Worm (Caenorhabditis elegans) whole organism, young adult: ENCODE data around the gene F44E5.2.

ENCODE experiments used
- B0261.1 ChIP-seq: sonication (generic microtip); optimal IDR thresholded peaks from 2 replicates; lab custom pipeline; 2016; ENCODE audit warnings: mild to moderate bottlenecking, missing genetic modification characterization, moderate library complexity, missing compliant biosample characterization
- B0336.3 ChIP-seq: fragments of 200-800 bp; sonication (Bioruptor generic); IDR thresholded peaks from 2 replicates; pipeline ENCODE4 v1.3.6; 2022; ENCODE audit warnings: missing genetic modification characterization, missing compliant biosample characterization
- C06A6.2 ChIP-seq: fragments of 200-800 bp; sonication (Bioruptor generic); conservative IDR thresholded peaks from 2 replicates; pipeline ENCODE4 v1.3.6; 2022; ENCODE audit warnings: missing genetic modification characterization, missing compliant biosample characterization
- D2030.7 ChIP-seq: fragments of 200-800 bp; sonication (Bioruptor generic); IDR thresholded peaks from 2 replicates; pipeline ENCODE4 v1.3.6; 2022; ENCODE audit warnings: missing genetic modification reagents, missing genetic modification characterization, missing compliant biosample characterization
- F22D6.2 ChIP-seq: sonication (generic microtip); optimal IDR thresholded peaks from 2 replicates; lab custom pipeline; 2016; ENCODE audit warnings: mild to moderate bottlenecking, missing genetic modification characterization, missing compliant biosample characterization
- F49E8.2 ChIP-seq: sonication (generic microtip); optimal IDR thresholded peaks from 3 replicates; lab custom pipeline; 2017; ENCODE audit warnings: missing genetic modification characterization, mild to moderate bottlenecking, missing compliant biosample characterization, antibody characterized with exemption, moderate library complexity; ENCODE audit not compliant: insufficient read depth
- F57C9.4 ChIP-seq: sonication (generic microtip); optimal IDR thresholded peaks from 2 replicates; lab custom pipeline; 2017; ENCODE audit warnings: mild to moderate bottlenecking, missing genetic modification characterization, missing compliant biosample characterization
- K11D2.4 ChIP-seq: fragments of 200-800 bp; sonication (Bioruptor generic); IDR thresholded peaks from 2 replicates; pipeline ENCODE4 v1.3.6; 2022; ENCODE audit warnings: missing genetic modification reagents, missing genetic modification characterization, missing compliant biosample characterization
- Y53F4B.3 ChIP-seq: fragments of 200-800 bp; sonication (Bioruptor generic); IDR thresholded peaks from 2 replicates; pipeline ENCODE4 v1.3.6; 2022; ENCODE audit warnings: missing genetic modification reagents, missing genetic modification characterization, missing compliant biosample characterization
- Y53G8AR.9 ChIP-seq: fragments of 200-800 bp; sonication (Bioruptor generic); conservative IDR thresholded peaks from 2 replicates; pipeline ENCODE4 v1.3.6; 2022; ENCODE audit warnings: missing genetic modification reagents, missing genetic modification characterization, missing compliant biosample characterization
- Y56A3A.18 ChIP-seq: fragments of 200-800 bp; sonication (Bioruptor generic); IDR thresholded peaks from 2 replicates; pipeline ENCODE4 v1.3.6; 2022; ENCODE audit warnings: missing genetic modification reagents, missing genetic modification characterization, missing compliant biosample characterization
- Y67H2A.10 ChIP-seq: fragments of 200-800 bp; sonication (Bioruptor generic); conservative IDR thresholded peaks from 2 replicates; pipeline ENCODE4 v1.3.6; 2022; ENCODE audit warnings: missing genetic modification reagents, missing genetic modification characterization, missing compliant biosample characterization
- Y79H2A.3 ChIP-seq: fragments of 200-800 bp; sonication (Bioruptor generic); conservative IDR thresholded peaks from 2 replicates; pipeline ENCODE4 v1.3.6; 2022; ENCODE audit warnings: missing genetic modification reagents, missing genetic modification characterization, missing compliant biosample characterization
- ZK185.1 ChIP-seq: sonication (generic microtip); optimal IDR thresholded peaks from 2 replicates; lab custom pipeline; 2016; ENCODE audit warnings: mild to moderate bottlenecking, missing genetic modification characterization, missing compliant biosample characterization; ENCODE audit not compliant: poor library complexity, severe bottlenecking
- akir-1 ChIP-seq: fragments of 200-800 bp; sonication (Bioruptor generic); optimal IDR thresholded peaks from 2 replicates; lab custom pipeline; 2018; ENCODE audit warnings: mild to moderate bottlenecking, missing genetic modification characterization, moderate library complexity, missing compliant biosample characterization
- ama-1 ChIP-seq, 3 experiments: fragments of 150-350 bp in 1 of 3; sonication (generic microtip) in 2 of 3; optimal IDR thresholded peaks; 2 replicates each; lab custom pipeline; 2014 to 2018; ENCODE audit warnings: missing biosample characterization in 2 of 3, missing genetic modification characterization in 2 of 3, missing genetic modification reagents in 2 of 3
- aptf-3 ChIP-seq: fragments of 200-800 bp; sonication (Bioruptor generic); IDR thresholded peaks from 2 replicates; pipeline ENCODE4 v1.3.6; 2022; ENCODE audit warnings: missing genetic modification characterization, missing compliant biosample characterization
- attf-3 ChIP-seq: fragments of 200-800 bp; sonication (Bioruptor generic); conservative IDR thresholded peaks from 2 replicates; pipeline ENCODE4 v1.3.6; 2022; ENCODE audit warnings: missing genetic modification reagents, missing genetic modification characterization, missing compliant biosample characterization
- attf-5 ChIP-seq: fragments of 200-800 bp; sonication (Bioruptor generic); optimal IDR thresholded peaks from 2 replicates; lab custom pipeline; 2018; ENCODE audit warnings: mild to moderate bottlenecking, missing genetic modification characterization, missing compliant biosample characterization
- bed-1 ChIP-seq: fragments of 200-800 bp; sonication (Bioruptor generic); IDR thresholded peaks from 2 replicates; pipeline ENCODE4 v1.3.6; 2022; ENCODE audit warnings: missing genetic modification reagents, missing genetic modification characterization, missing compliant biosample characterization
- bed-2 ChIP-seq: fragments of 200-800 bp; sonication (Bioruptor generic); IDR thresholded peaks from 2 replicates; pipeline ENCODE4 v1.3.6; 2022; ENCODE audit warnings: missing genetic modification reagents, missing genetic modification characterization, missing compliant biosample characterization
- ccch-3 ChIP-seq: fragments of 200-800 bp; sonication (Bioruptor generic); optimal IDR thresholded peaks from 2 replicates; lab custom pipeline; 2018; ENCODE audit warnings: mild to moderate bottlenecking, missing genetic modification characterization, missing compliant biosample characterization
- cebp-2 ChIP-seq: fragments of 200-800 bp; sonication (Bioruptor generic); IDR thresholded peaks from 2 replicates; pipeline ENCODE4 v1.3.6; 2022; ENCODE audit warnings: missing genetic modification characterization, missing compliant biosample characterization
- ceh-58 ChIP-seq: fragments of 200-800 bp; sonication (Bioruptor generic); IDR thresholded peaks from 2 replicates; pipeline ENCODE4 v1.3.6; 2022; ENCODE audit warnings: missing genetic modification characterization, missing compliant biosample characterization
- ceh-79 ChIP-seq: sonication (generic microtip); optimal IDR thresholded peaks from 2 replicates; lab custom pipeline; 2017; ENCODE audit warnings: mild to moderate bottlenecking, missing genetic modification characterization, missing compliant biosample characterization
- ceh-91 ChIP-seq: fragments of 200-800 bp; sonication (Bioruptor generic); IDR thresholded peaks from 2 replicates; pipeline ENCODE4 v1.3.6; 2022; ENCODE audit warnings: missing genetic modification reagents, missing genetic modification characterization, missing compliant biosample characterization
- dpff-1 ChIP-seq: sonication (generic microtip); optimal IDR thresholded peaks from 2 replicates; lab custom pipeline; 2017; ENCODE audit warnings: mild to moderate bottlenecking, missing genetic modification characterization, missing compliant biosample characterization
- egrh-3 ChIP-seq: fragments of 200-800 bp; sonication (Bioruptor generic); IDR thresholded peaks from 2 replicates; pipeline ENCODE4 v1.3.6; 2022; ENCODE audit warnings: missing genetic modification reagents, missing genetic modification characterization, missing compliant biosample characterization
- ets-4 ChIP-seq: fragments of 200-800 bp; sonication (Bioruptor generic); optimal IDR thresholded peaks from 2 replicates; lab custom pipeline; 2018; ENCODE audit warnings: mild to moderate bottlenecking, missing genetic modification characterization, missing compliant biosample characterization
- gei-17 ChIP-seq: fragments of 200-800 bp; sonication (Bioruptor generic); optimal IDR thresholded peaks from 2 replicates; lab custom pipeline; 2018; ENCODE audit warnings: mild to moderate bottlenecking, missing genetic modification characterization, missing compliant biosample characterization
- hlh-26 ChIP-seq: fragments of 200-800 bp; sonication (Bioruptor generic); conservative IDR thresholded peaks from 2 replicates; pipeline ENCODE4 v1.3.6; 2022; ENCODE audit warnings: missing genetic modification reagents, missing genetic modification characterization, missing compliant biosample characterization
- hsf-1 ChIP-seq: fragments of 200-800 bp; sonication (Bioruptor generic); IDR thresholded peaks from 2 replicates; pipeline ENCODE4 v1.3.6; 2022; ENCODE audit warnings: missing genetic modification reagents, missing genetic modification characterization, missing compliant biosample characterization
- lin-35 ChIP-seq, 3 experiments: fragments of 150-350 bp in 2 of 3; sonication (generic microtip) in 1 of 3; optimal IDR thresholded peaks; 2 replicates each; lab custom pipeline; 2014 to 2018; ENCODE audit warnings: missing biosample characterization in 3 of 3, missing genetic modification characterization in 3 of 3, missing genetic modification reagents in 3 of 3
- lin-40 ChIP-seq: sonication (generic microtip); optimal IDR thresholded peaks from 2 replicates; lab custom pipeline; 2016; ENCODE audit warnings: missing genetic modification characterization, mild to moderate bottlenecking, missing compliant biosample characterization, missing genotype, missing genetic modification reagents
- madf-3 ChIP-seq: fragments of 200-800 bp; sonication (Bioruptor generic); IDR thresholded peaks from 2 replicates; pipeline ENCODE4 v1.3.6; 2022; ENCODE audit warnings: missing genetic modification reagents, missing genetic modification characterization, missing compliant biosample characterization
- madf-6 ChIP-seq: fragments of 200-800 bp; sonication (Bioruptor generic); IDR thresholded peaks from 2 replicates; pipeline ENCODE4 v1.3.6; 2022; ENCODE audit warnings: missing genetic modification reagents, missing genetic modification characterization, missing compliant biosample characterization
- nhr-120 ChIP-seq: fragments of 200-800 bp; sonication (Bioruptor generic); IDR thresholded peaks from 2 replicates; pipeline ENCODE4 v1.3.6; 2022; ENCODE audit warnings: missing genetic modification characterization, missing compliant biosample characterization
- nhr-27 ChIP-seq: fragments of 200-800 bp; sonication (Bioruptor generic); optimal IDR thresholded peaks from 2 replicates; lab custom pipeline; 2018; ENCODE audit warnings: mild to moderate bottlenecking, missing genetic modification characterization, moderate library complexity, missing compliant biosample characterization
- nhr-90 ChIP-seq: sonication (generic microtip); optimal IDR thresholded peaks from 2 replicates; lab custom pipeline; 2016; ENCODE audit warnings: missing genotype, mild to moderate bottlenecking, missing genetic modification characterization, missing compliant biosample characterization
- rcor-1 ChIP-seq: fragments of 200-800 bp; sonication (Bioruptor generic); IDR thresholded peaks from 2 replicates; pipeline ENCODE4 v1.3.6; 2022; ENCODE audit warnings: missing genetic modification reagents, missing genetic modification characterization, missing compliant biosample characterization
- repo-1 ChIP-seq: sonication (generic microtip); optimal IDR thresholded peaks from 2 replicates; lab custom pipeline; 2017; ENCODE audit warnings: mild to moderate bottlenecking, missing genetic modification characterization, missing compliant biosample characterization
- snpc-4 ChIP-seq, 5 experiments: fragments of 150-350 bp in 1 of 5; sonication (generic microtip) in 4 of 5; optimal IDR thresholded peaks; 2 replicates each; lab custom pipeline; 2014 to 2018; ENCODE audit warnings: missing genetic modification characterization in 5 of 5, missing biosample characterization in 3 of 5, antibody characterized with exemption in 2 of 5, mild to moderate bottlenecking in 2 of 5, missing compliant biosample characterization in 2 of 5, missing genotype in 2 of 5, moderate library complexity in 2 of 5, missing genetic modification reagents in 1 of 5
- sptf-2 ChIP-seq: fragments of 200-800 bp; sonication (Bioruptor generic); optimal IDR thresholded peaks from 2 replicates; lab custom pipeline; 2018; ENCODE audit warnings: mild to moderate bottlenecking, missing genetic modification characterization, missing compliant biosample characterization
- tbx-9 ChIP-seq: sonication (generic microtip); optimal IDR thresholded peaks from 2 replicates; lab custom pipeline; 2016; ENCODE audit warnings: borderline replicate concordance, missing genetic modification characterization, inconsistent platforms, missing compliant biosample characterization
- tlf-1 ChIP-seq: fragments of 200-800 bp; sonication (Bioruptor generic); optimal IDR thresholded peaks from 2 replicates; lab custom pipeline; 2018; ENCODE audit warnings: mild to moderate bottlenecking, missing genetic modification characterization, missing compliant biosample characterization
- unc-130 ChIP-seq: sonication (generic microtip); optimal IDR thresholded peaks from 2 replicates; lab custom pipeline; 2016; ENCODE audit warnings: missing genetic modification reagents, missing genetic modification characterization, missing compliant biosample characterization
- zim-3 ChIP-seq: sonication (generic microtip); optimal IDR thresholded peaks from 2 replicates; lab custom pipeline; 2017; ENCODE audit warnings: mild to moderate bottlenecking, missing genetic modification characterization, moderate library complexity, missing compliant biosample characterization
- ztf-26 ChIP-seq: sonication (generic microtip); optimal IDR thresholded peaks from 2 replicates; lab custom pipeline; 2017; ENCODE audit warnings: missing genetic modification characterization, missing compliant biosample characterization

Gene F44E5.2

DNA sequence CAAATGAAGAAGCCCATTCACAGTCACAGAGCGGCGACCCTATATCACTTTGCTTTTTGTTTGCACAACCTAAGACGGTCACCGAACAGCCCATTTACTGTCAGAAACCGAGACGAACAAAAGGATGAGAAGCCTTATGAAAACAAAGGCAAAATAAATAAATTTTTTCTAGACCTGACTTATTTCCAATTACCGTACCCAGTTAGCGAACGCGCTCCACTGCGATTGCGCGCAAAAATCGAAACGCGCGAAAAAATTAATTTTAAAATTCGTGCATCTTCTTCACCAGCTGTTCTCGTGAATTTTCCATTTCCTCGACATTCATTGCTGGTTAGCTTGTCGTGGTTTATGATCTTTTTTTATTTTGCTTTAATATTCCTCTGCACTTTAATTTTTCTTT is 15.9 kb downstream of the F44E5.2 start, which contains the start of gene F43G6.16:
Gene F43G6.16 (minus strand): TSS at position 141 of the 400 bp plus-strand sequence.
- peak; percentile 70 for TF ChIP-seq tlf-1
- TF ChIP-seq F49E8.2 (tag; lab: Kevin White, UChicago) = peak; percentile 95
- no peak for TF ChIP-seq ceh-79 (tag; lab: Kevin White, UChicago)
- TF ChIP-seq ZK185.1 (tag; lab: Kevin White, UChicago) = no peak
- TF ChIP-seq madf-6 (GFP tag; lab: Robert Waterston, UW) = peak; percentile 100
- TF ChIP-seq repo-1 = no peak
- no peak for TF ChIP-seq sptf-2 (GFP tag; lab: Kevin White, UChicago)
- no peak; the same call in 1 of the 2 replicates for TF ChIP-seq Y53F4B.3 (GFP tag; lab: Robert Waterston, UW)
- peak; percentile 25; the same call in 1 of the 2 replicates for TF ChIP-seq attf-3
- peak; percentile 54 to 90 (median 58) for TF ChIP-seq lin-35 (GFP tag; optimal IDR thresholded peaks at IDR 0.05; lab: Kevin White, UChicago)
- TF ChIP-seq egrh-3 (GFP tag; lab: Robert Waterston, UW) = no peak
- no peak for TF ChIP-seq cebp-2 (GFP tag; lab: Robert Waterston, UW)
- peak; percentile 92 for TF ChIP-seq Y53G8AR.9 (GFP tag; lab: Robert Waterston, UW)
- TF ChIP-seq rcor-1 = peak; percentile 82
- no peak for TF ChIP-seq aptf-3
- TF ChIP-seq ccch-3 = no peak
- no peak for TF ChIP-seq ets-4 (GFP tag; lab: Kevin White, UChicago)
- peak; percentile 86 for TF ChIP-seq hsf-1 (GFP tag; lab: Robert Waterston, UW)
- no peak for TF ChIP-seq ceh-58 (GFP tag; lab: Robert Waterston, UW)
- no peak for TF ChIP-seq bed-2
- TF ChIP-seq B0336.3 = peak; percentile 78; the same call in 1 of the 2 replicates
- TF ChIP-seq ztf-26 (tag; lab: Kevin White, UChicago) = no peak
- TF ChIP-seq tbx-9 = no peak
- no peak for TF ChIP-seq attf-5 (GFP tag; lab: Kevin White, UChicago)
- TF ChIP-seq nhr-90 (tag; lab: Kevin White, UChicago) = no peak
- TF ChIP-seq nhr-120 (GFP tag; lab: Robert Waterston, UW) = no peak
- TF ChIP-seq nhr-27 (tag; lab: Kevin White, UChicago) = no peak
- TF ChIP-seq ceh-91 = peak; percentile 97
- TF ChIP-seq unc-130 (GFP tag; lab: Kevin White, UChicago) = peak; percentile 91
- TF ChIP-seq ama-1 (optimal IDR thresholded peaks at IDR 0.05; lab: Kevin White, UChicago) = no peak
- TF ChIP-seq ama-1 (GFP tag; optimal IDR thresholded peaks at IDR 0.05; lab: Kevin White, UChicago) = no peak
- TF ChIP-seq lin-40 = no peak
- no peak for TF ChIP-seq zim-3
- TF ChIP-seq madf-3 (GFP tag; lab: Robert Waterston, UW) = peak; percentile 90
- no peak for TF ChIP-seq K11D2.4 (GFP tag; lab: Robert Waterston, UW)
- TF ChIP-seq Y67H2A.10 (GFP tag; lab: Robert Waterston, UW) = no peak
- TF ChIP-seq hlh-26 (GFP tag; lab: Robert Waterston, UW) = no peak
- TF ChIP-seq gei-17 = no peak
- TF ChIP-seq F22D6.2 (tag; lab: Kevin White, UChicago) = no peak
- TF ChIP-seq D2030.7 = peak; percentile 97
- TF ChIP-seq B0261.1 = no peak
- TF ChIP-seq C06A6.2 (GFP tag; lab: Robert Waterston, UW) = no peak
- no peak for TF ChIP-seq Y56A3A.18 (GFP tag; lab: Robert Waterston, UW)
- no peak for TF ChIP-seq akir-1 (GFP tag; lab: Kevin White, UChicago)
- TF ChIP-seq snpc-4 (GFP tag; optimal IDR thresholded peaks at IDR 0.05; lab: Kevin White, UChicago) = peak; percentile 28
- peak; percentile 21 to 63 (median 40) for TF ChIP-seq snpc-4 (tag; optimal IDR thresholded peaks at IDR 0.05; lab: Kevin White, UChicago)
- TF ChIP-seq Y79H2A.3 = peak; percentile 58; the same call in 1 of the 2 replicates
- TF ChIP-seq bed-1 = no peak
- TF ChIP-seq dpff-1 (tag; lab: Kevin White, UChicago) = no peak
- TF ChIP-seq F57C9.4 = no peak
